Fruit fly (Drosophila melanogaster): ENCODE measurements around the gene ApepP.
A peak's percentile ranks its signal among the peaks of the same experiment; 100 is the strongest.

Gene ApepP

DNA sequence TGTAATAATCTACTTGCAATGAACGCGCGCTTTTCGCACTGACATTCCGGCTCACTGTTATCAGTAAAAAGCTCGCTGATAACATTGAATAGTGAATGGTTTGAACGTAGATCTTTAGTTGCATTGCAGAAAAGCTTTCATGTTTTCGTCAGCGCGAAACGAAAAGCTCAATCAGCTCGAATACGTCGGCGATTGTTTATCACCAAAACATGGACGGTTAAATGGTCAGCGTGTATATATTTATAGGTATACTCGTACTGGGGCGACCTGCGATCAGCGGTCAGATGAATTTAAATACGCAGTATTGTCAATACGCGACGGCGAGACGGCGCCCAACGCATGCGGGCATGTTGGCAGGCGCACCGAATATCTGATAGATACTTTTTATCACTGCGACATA is 23.8 kb downstream of the ApepP start:
- TF ChIP-seq Rel (GFP tag; optimal IDR thresholded peaks at IDR 0.05) (no peak), Rel (tag; optimal IDR thresholded peaks at IDR 0.05) (peak; percentile 64), ey (GFP tag; optimal IDR thresholded peaks at IDR 0.05) (no peak), Myc (optimal IDR thresholded peaks at IDR 0.05) (no peak)

DNA sequence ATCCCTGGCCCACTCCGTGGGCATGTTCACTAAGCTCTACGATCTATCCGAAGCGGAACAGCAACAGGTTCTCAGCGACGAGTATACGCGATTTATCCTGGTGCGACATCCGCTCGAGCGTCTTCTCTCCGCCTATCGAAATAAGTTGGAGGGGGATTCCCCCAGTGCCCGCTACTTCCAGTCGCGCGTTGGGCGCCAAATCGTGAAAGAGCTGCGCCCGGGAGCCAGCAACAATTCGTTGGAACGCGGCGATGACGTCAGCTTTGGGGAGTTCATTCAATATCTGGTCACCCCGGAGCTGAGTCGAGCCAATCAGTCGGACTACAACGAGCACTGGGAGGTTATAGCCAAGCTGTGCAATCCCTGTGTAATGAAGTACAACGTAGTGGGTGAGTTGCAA is 24.9 kb downstream of the ApepP start:
- no peak for TF ChIP-seq lola (GFP tag; optimal IDR thresholded peaks at IDR 0.05)
- TF ChIP-seq dsf (GFP tag; optimal IDR thresholded peaks at IDR 0.05; ENCODE audit: borderline replicate concordance): no peak
- no peak for TF ChIP-seq Rel (GFP tag; optimal IDR thresholded peaks at IDR 0.05)
- peak; percentile 59 for TF ChIP-seq Rel (tag; optimal IDR thresholded peaks at IDR 0.05)
- no peak for TF ChIP-seq sage (GFP tag; optimal IDR thresholded peaks at IDR 0.05)
- no peak for TF ChIP-seq dl (GFP tag; optimal IDR thresholded peaks at IDR 0.05; ENCODE audit: insufficient read depth in 1 of 2, partially characterized antibody in 2 of 2)

DNA sequence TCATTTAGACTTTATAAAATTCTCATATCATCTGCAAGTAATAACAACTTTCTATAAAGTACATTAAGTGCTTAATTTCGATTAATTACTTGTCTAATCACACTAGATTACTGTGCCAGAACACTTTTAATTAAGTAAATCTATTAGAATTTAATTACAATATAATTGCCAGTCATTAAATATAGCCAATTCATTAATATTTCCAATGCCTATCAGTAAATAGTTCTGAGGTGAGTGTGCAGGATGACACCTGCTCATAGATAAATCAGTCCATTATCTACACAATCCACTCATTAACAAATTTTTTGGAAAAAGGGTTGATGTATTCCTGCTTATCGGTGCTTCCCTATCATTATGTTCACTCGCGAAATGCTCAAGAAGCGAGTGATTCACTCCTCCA is 25.5 kb downstream of the ApepP start:
- TF ChIP-seq pan (optimal IDR thresholded peaks at IDR 0.05) (no peak), Sp1 (GFP tag; optimal IDR thresholded peaks at IDR 0.05) (no peak), ey (GFP tag; optimal IDR thresholded peaks at IDR 0.05) (no peak), Dfd (GFP tag; optimal IDR thresholded peaks at IDR 0.05) (no peak), brk (GFP tag; optimal IDR thresholded peaks at IDR 0.05) (no peak), psq (GFP tag; optimal IDR thresholded peaks at IDR 0.05) (no peak), Vsx2 (GFP tag; optimal IDR thresholded peaks at IDR 0.05; ENCODE audit: partially characterized antibody) (no peak), HLH106 (tag; optimal IDR thresholded peaks at IDR 0.05) (no peak)

DNA sequence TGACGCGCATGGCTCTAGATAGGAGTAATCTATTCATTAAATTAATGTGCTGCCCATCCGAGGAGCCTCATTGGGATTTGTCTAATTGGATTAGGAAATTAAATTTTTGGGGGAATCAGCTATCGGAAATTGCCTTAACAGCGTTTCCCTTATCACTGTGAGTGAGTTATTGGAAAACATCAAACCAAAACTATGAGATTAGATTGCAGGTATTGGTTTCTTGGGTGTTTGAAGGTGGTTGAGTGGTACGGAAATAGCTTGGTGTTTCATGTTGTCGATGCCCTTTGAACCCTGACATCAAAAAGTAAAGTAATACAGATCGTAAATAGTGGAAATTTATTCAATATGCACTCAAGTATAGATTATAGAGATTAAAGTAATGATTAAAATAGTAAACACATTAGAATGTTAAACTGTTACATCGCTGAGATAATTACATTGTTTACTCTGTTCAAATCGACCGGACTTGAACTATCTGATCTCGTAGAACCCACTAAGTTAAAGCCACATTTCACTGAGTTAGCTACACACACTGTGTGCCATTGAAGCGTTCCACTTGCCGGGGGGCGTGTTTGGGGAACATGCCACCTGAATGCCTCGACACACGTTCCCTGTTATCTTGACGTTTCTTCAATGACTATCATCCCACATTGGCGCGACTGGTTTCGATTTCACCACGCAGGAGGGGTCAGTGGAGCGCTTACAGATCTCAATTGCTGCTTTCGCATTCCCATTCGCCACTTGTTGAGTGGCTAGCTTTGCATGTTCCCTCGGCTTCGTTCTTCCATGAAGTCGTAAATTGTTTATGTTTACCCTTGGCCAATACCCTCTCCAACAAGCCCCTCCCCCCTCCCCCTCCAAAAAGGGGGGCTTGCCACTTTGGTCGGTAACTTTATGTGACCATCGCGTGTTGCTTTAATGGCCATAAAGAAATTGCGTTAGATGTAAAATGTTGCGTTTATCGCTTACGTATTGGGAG is 27.1 kb downstream of the ApepP start:
- TF ChIP-seq br (GFP tag; optimal IDR thresholded peaks at IDR 0.05): no peak

DNA sequence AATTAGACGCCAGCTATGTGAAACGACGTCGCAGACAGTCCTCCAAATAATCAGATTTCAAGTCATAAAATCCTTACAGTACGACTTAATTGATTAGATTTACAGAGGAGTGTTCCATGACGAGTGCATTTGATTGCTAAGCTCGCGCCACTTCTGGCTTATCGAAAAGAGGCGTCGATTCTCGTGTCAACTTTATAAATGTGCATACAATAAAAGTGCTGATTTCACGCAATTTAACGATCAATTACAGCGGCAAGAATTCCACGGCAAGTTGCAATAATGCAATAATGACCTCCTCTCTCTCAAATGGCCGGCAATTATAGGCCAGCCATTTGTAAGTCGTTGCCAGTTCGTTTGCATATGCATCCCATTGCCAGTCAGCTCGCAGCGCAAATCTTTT is 27.8 kb downstream of the ApepP start:
- TF ChIP-seq rgr (GFP tag; optimal IDR thresholded peaks at IDR 0.05) (no peak), Hr83 (GFP tag; optimal IDR thresholded peaks at IDR 0.05; ENCODE audit: poor library complexity, severe bottlenecking) (no peak), CrebA (GFP tag; optimal IDR thresholded peaks at IDR 0.05; ENCODE audit: borderline replicate concordance) (no peak), HLH106 (tag; optimal IDR thresholded peaks at IDR 0.05) (no peak)

DNA sequence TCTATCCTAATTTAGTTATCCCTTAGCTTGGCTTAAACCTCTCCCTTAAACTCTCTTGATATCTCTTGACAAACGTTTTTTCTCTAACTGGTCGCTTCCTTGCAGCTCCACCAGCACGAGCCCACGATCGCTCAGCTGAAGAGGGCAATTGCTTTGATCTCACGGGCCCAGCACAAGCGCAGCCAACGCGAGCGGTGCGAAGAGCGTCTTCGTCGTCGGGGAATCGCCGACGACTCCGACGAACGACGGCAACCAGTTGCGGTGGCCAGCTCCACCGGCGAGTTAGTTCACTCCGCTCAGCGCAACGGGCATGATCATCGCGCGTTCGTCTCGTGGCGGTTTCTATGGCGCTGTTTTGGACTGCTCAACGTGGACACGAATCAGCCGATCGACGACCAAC is 29.3 kb downstream of the ApepP start:
- TF ChIP-seq Vsx2 (GFP tag; optimal IDR thresholded peaks at IDR 0.05; ENCODE audit: partially characterized antibody): peak; percentile 14
- TF ChIP-seq br (GFP tag; optimal IDR thresholded peaks at IDR 0.05): peak; percentile 4
- peak; percentile 52 for TF ChIP-seq Hr83 (GFP tag; optimal IDR thresholded peaks at IDR 0.05; ENCODE audit: poor library complexity, severe bottlenecking)
- TF ChIP-seq rgr (GFP tag; optimal IDR thresholded peaks at IDR 0.05): peak; percentile 48
- TF ChIP-seq h (GFP tag; optimal IDR thresholded peaks at IDR 0.05): peak; percentile 13
- TF ChIP-seq CrebA (GFP tag; optimal IDR thresholded peaks at IDR 0.05; ENCODE audit: borderline replicate concordance): no peak
- TF ChIP-seq Dif (GFP tag; optimal IDR thresholded peaks at IDR 0.05; ENCODE audit: partially characterized antibody): peak; percentile 83
- peak; percentile 29 for TF ChIP-seq woc (GFP tag; optimal IDR thresholded peaks at IDR 0.05)
- TF ChIP-seq Dfd (GFP tag; optimal IDR thresholded peaks at IDR 0.05): no peak
- TF ChIP-seq Rel (GFP tag; optimal IDR thresholded peaks at IDR 0.05): no peak
- peak; percentile 29 for TF ChIP-seq Rel (tag; optimal IDR thresholded peaks at IDR 0.05)
- TF ChIP-seq Sp1 (GFP tag; optimal IDR thresholded peaks at IDR 0.05): no peak
- TF ChIP-seq dsf (GFP tag; optimal IDR thresholded peaks at IDR 0.05; ENCODE audit: borderline replicate concordance): no peak
- peak; percentile 62 to 74 for TF ChIP-seq dl (GFP tag; optimal IDR thresholded peaks at IDR 0.05; ENCODE audit: insufficient read depth in 1 of 2, partially characterized antibody in 2 of 2)
- TF ChIP-seq foxo (GFP tag; optimal IDR thresholded peaks at IDR 0.05): peak in 1 of 2 experiments; percentile 8

DNA sequence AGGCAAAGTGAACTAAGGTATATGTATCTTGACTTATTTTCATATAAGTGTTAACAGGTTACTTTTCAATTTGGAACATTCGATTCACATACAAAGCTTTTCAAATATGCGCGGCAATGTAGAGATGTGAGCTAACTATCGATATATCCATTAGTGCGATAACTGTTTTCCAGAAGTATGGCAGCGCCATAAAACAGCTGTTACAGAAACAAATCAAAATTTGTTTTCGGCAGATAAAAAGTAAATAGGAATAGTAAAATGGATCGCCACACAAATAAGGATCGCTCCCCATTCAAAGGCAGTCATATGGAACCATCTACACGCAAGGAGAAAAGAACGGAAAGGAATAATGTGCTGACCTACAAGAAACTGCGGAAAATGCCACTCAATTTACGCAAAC is 30.9 kb downstream of the ApepP start, which contains the start of the genes CG32832, CG31743 and CG34313:
Gene CG32832, minus strand, starts transcription at position 3 of the 400 bp plus-strand sequence.
Gene CG31743, plus strand, starts transcription at position 230 of the 400 bp plus-strand sequence.
Gene CG34313, plus strand, starts transcription at position 230 of the 400 bp plus-strand sequence.
- no peak for TF ChIP-seq dl (GFP tag; optimal IDR thresholded peaks at IDR 0.05; ENCODE audit: insufficient read depth in 1 of 2, partially characterized antibody in 2 of 2)
- no peak for TF ChIP-seq tai (GFP tag; optimal IDR thresholded peaks at IDR 0.05)
- no peak for TF ChIP-seq foxo (GFP tag; optimal IDR thresholded peaks at IDR 0.05)
- no peak for TF ChIP-seq CrebA (GFP tag; optimal IDR thresholded peaks at IDR 0.05; ENCODE audit: borderline replicate concordance)
- no peak for TF ChIP-seq Rel (GFP tag; optimal IDR thresholded peaks at IDR 0.05)
- no peak for TF ChIP-seq Rel (tag; optimal IDR thresholded peaks at IDR 0.05)
- no peak for TF ChIP-seq Dfd (GFP tag; optimal IDR thresholded peaks at IDR 0.05)
- no peak for TF ChIP-seq psq (GFP tag; optimal IDR thresholded peaks at IDR 0.05)
- no peak for TF ChIP-seq Sp1 (GFP tag; optimal IDR thresholded peaks at IDR 0.05)
- no peak for TF ChIP-seq Hr78 (GFP tag; optimal IDR thresholded peaks at IDR 0.05)
